Fruit fly (Drosophila melanogaster) whole organism, pupa: ENCODE data around the gene CG9586.

Experiments
- CG10348 ChIP-seq: fragments of 200-800 bp; sonication (Bioruptor generic); IDR thresholded peaks from 2 replicates; pipeline ENCODE4 v1.3.6; 2022; ENCODE audit warnings: missing biosample characterization, missing genetic modification characterization
- CG12605 ChIP-seq: fragments of 200-800 bp; sonication (Bioruptor generic); IDR thresholded peaks from 2 replicates; pipeline ENCODE4 v1.3.6; 2022; ENCODE audit warnings: missing biosample characterization, missing genetic modification characterization
- CG13204 ChIP-seq: fragments of 200-800 bp; sonication (Bioruptor generic); optimal IDR thresholded peaks from 2 replicates; lab custom pipeline; 2018; ENCODE audit warnings: missing biosample characterization, mild to moderate bottlenecking, missing genetic modification characterization, moderate library complexity
- CG14655 ChIP-seq: fragments of 200-800 bp; sonication (Bioruptor generic); optimal IDR thresholded peaks from 3 replicates; lab custom pipeline; 2017; ENCODE audit warnings: mild to moderate bottlenecking, missing biosample characterization, missing genetic modification reagents, missing genetic modification characterization
- CG17806 ChIP-seq: fragments of 200-800 bp; sonication (Bioruptor generic); optimal IDR thresholded peaks from 2 replicates; lab custom pipeline; 2018; ENCODE audit warnings: missing biosample characterization, mild to moderate bottlenecking, missing genetic modification characterization, moderate library complexity
- CG32121 ChIP-seq: fragments of 200-800 bp; sonication (Bioruptor generic); IDR thresholded peaks from 2 replicates; pipeline ENCODE4 v1.3.6; 2022; ENCODE audit warnings: missing biosample characterization, missing genetic modification characterization
- CG34367 ChIP-seq: fragments of 200-800 bp; sonication (Bioruptor generic); optimal IDR thresholded peaks from 2 replicates; lab custom pipeline; 2018; ENCODE audit warnings: missing biosample characterization, mild to moderate bottlenecking, missing genetic modification characterization
- CG4496 ChIP-seq: fragments of 200-800 bp; sonication (Bioruptor generic); IDR thresholded peaks from 3 replicates; pipeline ENCODE4 v1.3.6; 2022; ENCODE audit warnings: missing biosample characterization, missing genetic modification characterization
- CG8159 ChIP-seq: fragments of 200-800 bp; sonication (Bioruptor generic); optimal IDR thresholded peaks from 3 replicates; lab custom pipeline; 2018; ENCODE audit warnings: missing biosample characterization, mild to moderate bottlenecking, missing genetic modification characterization, moderate library complexity
- CG8301 ChIP-seq: fragments of 200-800 bp; sonication (Bioruptor generic); optimal IDR thresholded peaks from 2 replicates; lab custom pipeline; 2018; ENCODE audit warnings: missing biosample characterization, mild to moderate bottlenecking, missing genetic modification characterization
- CG9948 ChIP-seq: fragments of 200-800 bp; sonication (Bioruptor generic); optimal IDR thresholded peaks from 2 replicates; lab custom pipeline; 2018; ENCODE audit warnings: missing biosample characterization, mild to moderate bottlenecking, missing genetic modification characterization, moderate library complexity
- D1 ChIP-seq: fragments of 200-800 bp; sonication (Bioruptor generic); optimal IDR thresholded peaks from 2 replicates; lab custom pipeline; 2018; ENCODE audit warnings: missing biosample characterization, mild to moderate bottlenecking, missing genetic modification characterization, moderate library complexity
- EcR ChIP-seq: fragments of 200-800 bp; sonication (Bioruptor generic); optimal IDR thresholded peaks from 3 replicates; lab custom pipeline; 2019; ENCODE audit warnings: missing biosample characterization, missing genetic modification characterization, mild to moderate bottlenecking, moderate library complexity, missing genetic modification reagents
- Ets98B ChIP-seq: fragments of 200-800 bp; sonication (Bioruptor generic); IDR thresholded peaks from 2 replicates; pipeline ENCODE4 v1.3.6; 2022; ENCODE audit warnings: missing biosample characterization, missing genetic modification characterization
- Pif1A ChIP-seq: fragments of 200-800 bp; sonication (Bioruptor generic); optimal IDR thresholded peaks from 3 replicates; lab custom pipeline; 2016; ENCODE audit warnings: missing biosample characterization, missing genetic modification characterization
- Pif1B ChIP-seq: fragments of 200-800 bp; sonication (Bioruptor generic); optimal IDR thresholded peaks from 3 replicates; lab custom pipeline; 2016; ENCODE audit warnings: missing biosample characterization, missing genetic modification characterization
- Snoo ChIP-seq: fragments of 200-800 bp; sonication (Bioruptor generic); optimal IDR thresholded peaks from 3 replicates; lab custom pipeline; 2017; ENCODE audit warnings: missing biosample characterization, mild to moderate bottlenecking, missing genetic modification characterization, inconsistent platforms
- fd96Ca ChIP-seq: fragments of 200-800 bp; sonication (Bioruptor generic); IDR thresholded peaks from 3 replicates; pipeline ENCODE4 v1.3.6; 2022; ENCODE audit warnings: missing biosample characterization, missing genetic modification characterization
- gl ChIP-seq: fragments of 200-800 bp; sonication (Bioruptor generic); optimal IDR thresholded peaks from 2 replicates; lab custom pipeline; 2018; ENCODE audit warnings: missing biosample characterization, mild to moderate bottlenecking, missing genetic modification characterization
- rn ChIP-seq: fragments of 200-800 bp; sonication (Bioruptor generic); IDR thresholded peaks from 2 replicates; pipeline ENCODE4 v1.3.6; 2022; ENCODE audit warnings: missing biosample characterization, missing genetic modification characterization

Gene CG9586

DNA sequence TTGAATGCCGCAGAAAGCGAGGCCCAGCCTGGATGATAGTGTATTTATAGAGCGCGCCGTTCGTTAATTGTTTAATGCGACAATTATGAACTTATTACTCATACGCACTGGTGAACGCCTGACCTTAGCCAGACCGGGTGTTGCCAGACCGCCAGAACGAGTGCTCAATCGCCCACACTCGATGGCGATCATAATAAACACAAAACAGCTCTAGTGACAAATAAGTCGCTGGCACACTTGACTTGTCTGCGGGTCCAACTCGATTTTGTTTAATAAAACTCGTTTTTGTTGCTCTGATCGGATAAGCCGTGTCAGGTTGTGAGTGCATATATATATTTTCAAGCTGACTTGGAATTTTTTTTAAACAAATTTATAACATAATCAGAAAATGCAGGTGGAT is 18.2 kb downstream of the CG9586 start:
- 0 out of 3 replicates have a peak, but pooled peaks have one; percentile 3 for TF ChIP-seq CG4496 (GFP tag; lab: Robert Waterston, UW)
- peak; percentile 50 for TF ChIP-seq EcR
- no peak for TF ChIP-seq CG10348 (GFP tag; lab: Robert Waterston, UW)

dm6 chr2L:9146270-9146975 is 19.9 kb downstream of the CG9586 start:
- no peak for TF ChIP-seq CG4496 (GFP tag; lab: Robert Waterston, UW)
- no peak for TF ChIP-seq CG12605 (GFP tag; lab: Robert Waterston, UW)
- TF ChIP-seq CG17806 (tag; lab: Kevin White, UChicago), result no peak
- TF ChIP-seq D1 (tag; lab: Kevin White, UChicago), result no peak
- no peak for TF ChIP-seq CG13204 (GFP tag; lab: Kevin White, UChicago)
- no peak for TF ChIP-seq CG32121 (GFP tag; lab: Robert Waterston, UW)
- no peak for TF ChIP-seq gl (tag; lab: Kevin White, UChicago)
- no peak for TF ChIP-seq Pif1B (GFP tag; lab: Kevin White, UChicago)
- no peak for TF ChIP-seq rn
- no peak for TF ChIP-seq Ets98B

DNA sequence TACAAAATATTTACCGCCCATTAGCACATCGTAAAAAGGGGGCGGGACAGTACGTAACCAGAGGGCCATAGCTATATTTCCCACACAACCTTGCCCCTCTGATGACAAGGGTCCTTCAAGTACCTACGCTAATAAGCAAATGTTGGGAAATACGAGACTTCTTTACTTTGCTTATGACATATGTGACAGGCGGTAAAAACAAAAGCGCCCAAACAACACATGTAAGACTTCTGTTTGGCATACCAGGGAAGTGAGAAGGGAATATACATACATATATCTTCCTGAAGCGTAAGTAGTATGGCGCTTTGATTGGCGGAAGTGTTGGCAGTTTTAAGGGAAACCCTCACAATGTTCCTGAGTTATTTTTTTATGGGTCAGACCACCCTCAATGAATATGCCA is 20.6 kb downstream of the CG9586 start:
- TF ChIP-seq EcR (no peak), CG17806 (tag; lab: Kevin White, UChicago) (no peak), CG34367 (tag; lab: Kevin White, UChicago) (no peak), CG12605 (GFP tag; lab: Robert Waterston, UW) (no peak), gl (tag; lab: Kevin White, UChicago) (peak; percentile 1), CG14655 (GFP tag; lab: Kevin White, UChicago) (no peak), Ets98B (no peak), rn (no peak)

- TF ChIP-seq CG14655 (GFP tag; lab: Kevin White, UChicago), result peak; percentile 52
- no peak for TF ChIP-seq CG4496 (GFP tag; lab: Robert Waterston, UW)
- peak; percentile 47 for TF ChIP-seq CG8301 (tag; lab: Kevin White, UChicago)
These were observed 25.3 kb downstream of the CG9586 start for dm6 chr2L:9140945-9141440.

DNA sequence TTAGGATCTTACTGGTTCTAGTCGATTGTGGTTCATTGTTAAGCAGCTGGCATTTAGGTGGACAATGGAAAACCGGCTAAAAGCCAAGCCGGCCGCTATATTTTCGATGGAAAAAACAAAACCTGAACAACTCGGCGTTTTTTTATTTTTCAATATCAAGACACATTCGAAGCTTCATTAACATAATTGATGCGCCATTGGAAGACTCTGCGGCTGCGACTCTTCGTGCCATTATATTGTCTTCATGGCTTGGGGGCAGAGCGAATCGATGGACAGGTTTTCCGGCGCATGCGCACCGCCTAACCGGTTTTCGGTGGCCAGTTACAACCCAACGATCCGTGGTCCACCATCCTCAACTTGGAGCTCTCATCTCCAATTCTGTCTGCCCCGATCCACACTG is 29.6 kb downstream of the CG9586 start:
- no peak for TF ChIP-seq Ets98B
- TF ChIP-seq CG4496 (GFP tag; lab: Robert Waterston, UW), result 0 out of 3 replicates have a peak, but pooled peaks have one; percentile 40
- peak; percentile 81 for TF ChIP-seq EcR
- peak; percentile 37 for TF ChIP-seq gl (tag; lab: Kevin White, UChicago)
- peak; percentile 7 for TF ChIP-seq CG8159 (tag; lab: Kevin White, UChicago)
- no peak for TF ChIP-seq Pif1B (GFP tag; lab: Kevin White, UChicago)
- TF ChIP-seq fd96Ca (GFP tag; lab: Robert Waterston, UW), result 0 out of 3 replicates have a peak, but pooled peaks have one; percentile 38

dm6 chr2L:9134940-9135339 is 31.4 kb downstream of the CG9586 start:
- TF ChIP-seq CG32121 (GFP tag; lab: Robert Waterston, UW), result peak; percentile 18; the same call in 1 of the 2 replicates
- TF ChIP-seq CG8159 (tag; lab: Kevin White, UChicago), result no peak
- no peak for TF ChIP-seq rn
- no peak for TF ChIP-seq Pif1A (GFP tag; lab: Kevin White, UChicago)
- TF ChIP-seq gl (tag; lab: Kevin White, UChicago), result no peak
- TF ChIP-seq CG12605 (GFP tag; lab: Robert Waterston, UW), result no peak

dm6 chr2L:9134209-9134608 is 32.1 kb downstream of the CG9586 start:
- TF ChIP-seq Ets98B (no peak), EcR (no peak), CG12605 (GFP tag; lab: Robert Waterston, UW) (no peak), Pif1A (GFP tag; lab: Kevin White, UChicago) (no peak), CG34367 (tag; lab: Kevin White, UChicago) (no peak), CG10348 (GFP tag; lab: Robert Waterston, UW) (no peak), Snoo (tag; lab: Kevin White, UChicago) (no peak), rn (no peak), CG14655 (GFP tag; lab: Kevin White, UChicago) (no peak), D1 (tag; lab: Kevin White, UChicago) (no peak), fd96Ca (GFP tag; lab: Robert Waterston, UW) (no peak), CG32121 (GFP tag; lab: Robert Waterston, UW) (no peak), CG9948 (no peak), CG8159 (tag; lab: Kevin White, UChicago) (no peak), CG17806 (tag; lab: Kevin White, UChicago) (no peak)
